Fruit fly (Drosophila melanogaster) whole organism: ENCODE measurements around the gene Faa.
A peak's percentile ranks its signal among the peaks of the same experiment; 100 is the strongest.

Experiments
- CG8478 ChIP-seq: fragments of >200 bp; optimal IDR thresholded peaks from 2 replicates; lab custom pipeline; 2018; ENCODE audit warnings: inconsistent platforms
- Dll ChIP-seq: fragments of >200 bp; optimal IDR thresholded peaks from 2 replicates; lab custom pipeline; 2017
- usp ChIP-seq: fragments of >200 bp; optimal IDR thresholded peaks from 2 replicates; lab custom pipeline; 2017; ENCODE audit warnings: missing biosample characterization, missing genetic modification characterization, mixed read lengths

DNA sequence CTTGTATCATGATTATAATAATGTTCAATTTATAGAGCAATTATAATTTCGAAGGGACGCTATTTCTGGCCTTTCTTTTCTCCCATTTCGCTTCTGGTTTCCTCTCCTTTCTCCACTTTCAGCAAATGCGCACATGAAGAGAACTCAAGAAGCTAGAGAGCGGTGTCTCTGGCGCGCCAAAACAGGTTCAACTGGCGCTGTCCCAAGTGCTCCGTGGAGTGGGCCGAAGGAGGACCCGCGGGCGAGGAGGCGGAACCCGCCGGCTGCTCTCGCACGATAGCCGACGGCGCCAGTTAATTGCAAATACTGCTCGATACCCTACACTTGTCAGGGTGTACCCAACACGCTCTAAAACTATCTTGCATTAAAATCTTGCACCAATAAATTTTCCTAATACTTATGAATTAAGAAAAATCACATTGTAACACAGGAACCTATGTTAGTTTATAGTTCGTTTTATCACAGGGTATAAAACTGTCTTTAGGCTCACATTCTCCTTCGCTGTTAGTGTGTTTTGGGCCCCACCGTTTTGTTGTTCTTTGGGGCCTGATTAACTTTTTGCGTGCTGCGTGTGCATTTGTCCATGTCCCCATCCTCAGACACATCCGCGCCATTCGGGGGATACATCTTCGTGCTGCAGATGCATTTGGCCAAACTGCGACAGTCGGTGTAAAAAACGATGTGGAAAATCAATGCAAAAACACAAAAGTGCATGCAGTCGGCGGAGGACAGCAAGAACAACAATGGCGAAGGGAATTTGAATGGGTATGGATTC lies 3.3 kb downstream of the Faa start:
- TF ChIP-seq CG8478 (no peak), usp (GFP tag; lab: Kevin White, UChicago) (no peak), Dll (lab: Kevin White, UChicago) (peak; percentile 81)
